Fruit fly (Drosophila melanogaster) Kc167 (cell line): Measurements from ENCODE around the gene CG4991.

Source experiments
- Myc ChIP-seq: fragments of >200 bp; optimal IDR thresholded peaks from 2 replicates; lab custom pipeline; 2017; ENCODE audit warnings: missing external identifiers
- Sin3A ChIP-seq: fragments of >200 bp; optimal IDR thresholded peaks from 2 replicates; lab custom pipeline; 2018; ENCODE audit warnings: missing external identifiers
- h ChIP-seq: fragments of >200 bp; optimal IDR thresholded peaks from 3 replicates; lab custom pipeline; 2018; ENCODE audit warnings: missing external identifiers
- insv ChIP-seq: fragments of >200 bp; optimal IDR thresholded peaks from 3 replicates; lab custom pipeline; 2018; ENCODE audit warnings: missing external identifiers
- psq ChIP-seq: fragments of >200 bp; optimal IDR thresholded peaks from 2 replicates; lab custom pipeline; 2017; ENCODE audit warnings: missing external identifiers

- TF ChIP-seq psq, result no peak
- no peak for TF ChIP-seq Sin3A (lab: Kevin White, UChicago)
- TF ChIP-seq insv (lab: Kevin White, UChicago), result no peak
- no peak for TF ChIP-seq Myc (lab: Kevin White, UChicago)
- no peak for TF ChIP-seq h (lab: Kevin White, UChicago)
These were observed 33.6 kb downstream of the CG4991 start for dm6 chrX:17125017-17125821.
